Fruit fly (Drosophila melanogaster) whole organism, embryonic: ENCODE measurements around the gene Elp4.

Experiments
- B-H2 ChIP-seq: fragments of 200-800 bp; sonication (Bioruptor generic); optimal IDR thresholded peaks from 2 replicates; lab custom pipeline; 2018; ENCODE audit warnings: missing biosample characterization, mild to moderate bottlenecking, missing genetic modification characterization
- CG10959 ChIP-seq: fragments of 200-800 bp; sonication (Bioruptor generic); IDR thresholded peaks from 2 replicates; pipeline ENCODE4 v1.3.6; 2022; ENCODE audit warnings: missing biosample characterization, missing genetic modification characterization
- CG11093 ChIP-seq: fragments of 200-800 bp; sonication (Bioruptor generic); IDR thresholded peaks from 3 replicates; pipeline ENCODE4 v1.3.6; 2022; ENCODE audit warnings: missing biosample characterization, missing genetic modification characterization
- CG12299 ChIP-seq: fragments of 200-800 bp; sonication (Bioruptor generic); optimal IDR thresholded peaks from 2 replicates; lab custom pipeline; 2018; ENCODE audit warnings: missing biosample characterization, mild to moderate bottlenecking, missing genetic modification characterization
- CG12769 ChIP-seq: fragments of 200-800 bp; sonication (Bioruptor generic); optimal IDR thresholded peaks from 2 replicates; lab custom pipeline; 2019; ENCODE audit warnings: missing biosample characterization, mild to moderate bottlenecking, missing genetic modification characterization, moderate library complexity
- CG13287 ChIP-seq: fragments of 200-800 bp; sonication (Bioruptor generic); IDR thresholded peaks from 2 replicates; pipeline ENCODE4 v1.3.6; 2022; ENCODE audit warnings: missing biosample characterization, missing genetic modification characterization; ENCODE audit not compliant: partially characterized antibody
- CG15011 ChIP-seq: fragments of 200-800 bp; sonication (Bioruptor generic); optimal IDR thresholded peaks from 3 replicates; lab custom pipeline; 2018; ENCODE audit warnings: missing biosample characterization, mild to moderate bottlenecking, missing genetic modification characterization
- CG15514 ChIP-seq: fragments of 200-800 bp; sonication (Bioruptor generic); optimal IDR thresholded peaks from 3 replicates; lab custom pipeline; 2017; ENCODE audit warnings: missing biosample characterization, missing genetic modification characterization, mild to moderate bottlenecking, moderate library complexity, missing genetic modification reagents
- CG1647 ChIP-seq: fragments of 200-800 bp; sonication (Bioruptor generic); optimal IDR thresholded peaks from 3 replicates; lab custom pipeline; 2016; ENCODE audit warnings: missing biosample characterization, missing genetic modification characterization
- CG17568 ChIP-seq: fragments of 200-800 bp; sonication (Bioruptor generic); optimal IDR thresholded peaks from 2 replicates; lab custom pipeline; 2018; ENCODE audit warnings: missing biosample characterization, mild to moderate bottlenecking, missing genetic modification characterization, moderate library complexity
- CG30020 ChIP-seq: fragments of 200-800 bp; optimal IDR thresholded peaks from 2 replicates; lab custom pipeline; 2019; ENCODE audit warnings: missing biosample characterization, mild to moderate bottlenecking, missing genetic modification characterization, moderate library complexity
- CG30403 ChIP-seq: fragments of 200-800 bp; sonication (Bioruptor generic); optimal IDR thresholded peaks from 3 replicates; lab custom pipeline; 2016; ENCODE audit warnings: missing biosample characterization, missing genetic modification characterization
- CG30431 ChIP-seq: fragments of 200-800 bp; sonication (Bioruptor generic); optimal IDR thresholded peaks from 2 replicates; lab custom pipeline; 2017; ENCODE audit warnings: missing biosample characterization, missing genetic modification characterization
- CG4360 ChIP-seq: fragments of 200-800 bp; sonication (Bioruptor generic); IDR thresholded peaks from 2 replicates; pipeline ENCODE4 v1.3.6; 2022; ENCODE audit warnings: missing biosample characterization, missing genetic modification characterization
- CG4617 ChIP-seq: fragments of 200-800 bp; sonication (Bioruptor generic); optimal IDR thresholded peaks from 3 replicates; lab custom pipeline; 2016; ENCODE audit warnings: missing biosample characterization, missing genetic modification characterization, borderline replicate concordance
- CG5953 ChIP-seq: fragments of 200-800 bp; sonication (Bioruptor generic); IDR thresholded peaks from 2 replicates; pipeline ENCODE4 v1.3.6; 2022; ENCODE audit warnings: missing biosample characterization, missing genetic modification characterization
- CG6683 ChIP-seq: fragments of 200-800 bp; sonication (Bioruptor generic); optimal IDR thresholded peaks from 2 replicates; lab custom pipeline; 2017; ENCODE audit warnings: missing biosample characterization, mild to moderate bottlenecking, missing genetic modification characterization, missing genetic modification reagents
- CG6689 ChIP-seq: fragments of 200-800 bp; sonication (Bioruptor generic); IDR thresholded peaks from 2 replicates; pipeline ENCODE4 v1.3.6; 2022; ENCODE audit warnings: missing biosample characterization, missing genetic modification characterization
- CG7271 ChIP-seq: fragments of 200-800 bp; sonication (Bioruptor generic); optimal IDR thresholded peaks from 2 replicates; lab custom pipeline; 2018; ENCODE audit warnings: missing biosample characterization, mild to moderate bottlenecking, missing genetic modification characterization, moderate library complexity
- CG8478 ChIP-seq: fragments of >200 bp; optimal IDR thresholded peaks from 2 replicates; lab custom pipeline; 2018
- CG8765 ChIP-seq: fragments of 200-800 bp; sonication (Bioruptor generic); IDR thresholded peaks from 2 replicates; pipeline ENCODE4 v1.3.6; 2022; ENCODE audit warnings: missing biosample characterization, missing genetic modification characterization
- CG8944 ChIP-seq: fragments of 200-800 bp; sonication (Bioruptor generic); optimal IDR thresholded peaks from 3 replicates; lab custom pipeline; 2016; ENCODE audit warnings: missing biosample characterization, missing genetic modification characterization
- Dip3 ChIP-seq: fragments of 200-800 bp; sonication (Bioruptor generic); optimal IDR thresholded peaks from 3 replicates; lab custom pipeline; 2016; ENCODE audit warnings: missing biosample characterization, missing genetic modification characterization
- HLH54F ChIP-seq: fragments of 200-800 bp; sonication (Bioruptor generic); optimal IDR thresholded peaks from 3 replicates; lab custom pipeline; 2016; ENCODE audit warnings: missing biosample characterization, missing genetic modification characterization
- MESR4 ChIP-seq: fragments of 200-800 bp; sonication (Bioruptor generic); optimal IDR thresholded peaks from 2 replicates; lab custom pipeline; 2018; ENCODE audit warnings: missing biosample characterization, mild to moderate bottlenecking, missing genetic modification characterization, moderate library complexity
- Mes4 ChIP-seq: fragments of 200-800 bp; sonication (Bioruptor generic); optimal IDR thresholded peaks from 2 replicates; lab custom pipeline; 2016; ENCODE audit warnings: missing biosample characterization, missing genetic modification characterization
- NC2β ChIP-seq: fragments of 200-800 bp; sonication (Bioruptor generic); optimal IDR thresholded peaks from 2 replicates; lab custom pipeline; 2016; ENCODE audit warnings: missing biosample characterization, missing genetic modification characterization
- Oaz ChIP-seq: fragments of 200-800 bp; sonication (Bioruptor generic); IDR thresholded peaks from 2 replicates; pipeline ENCODE4 v1.3.6; 2022; ENCODE audit warnings: missing biosample characterization, missing genetic modification characterization
- Sry-β ChIP-seq: fragments of 200-800 bp; sonication (Bioruptor generic); optimal IDR thresholded peaks from 2 replicates; lab custom pipeline; 2018; ENCODE audit warnings: missing biosample characterization, mild to moderate bottlenecking, missing genetic modification characterization, moderate library complexity
- Xrp1 ChIP-seq: fragments of 200-800 bp; sonication (Bioruptor generic); IDR thresholded peaks from 2 replicates; pipeline ENCODE4 v1.3.6; 2022; ENCODE audit warnings: missing biosample characterization, missing genetic modification characterization
- ara ChIP-seq: fragments of 200-800 bp; sonication (Bioruptor generic); IDR thresholded peaks from 2 replicates; pipeline ENCODE4 v1.3.6; 2022; ENCODE audit warnings: missing biosample characterization, missing genetic modification characterization
- bsh ChIP-seq, 2 experiments: fragments of 200-800 bp; sonication (Bioruptor generic); optimal IDR thresholded peaks; 2 replicates each; lab custom pipeline; 2017 to 2018; ENCODE audit warnings: mild to moderate bottlenecking in 2 of 2, missing biosample characterization in 2 of 2, missing genetic modification characterization in 2 of 2, moderate library complexity in 1 of 2
- cas ChIP-seq: fragments of 200-800 bp; sonication (Bioruptor generic); IDR thresholded peaks from 2 replicates; pipeline ENCODE4 v1.3.6; 2022; ENCODE audit warnings: missing biosample characterization, missing genetic modification characterization
- dm ChIP-seq: fragments of 200-800 bp; sonication (Bioruptor generic); optimal IDR thresholded peaks from 3 replicates; lab custom pipeline; 2016; ENCODE audit warnings: missing biosample characterization, missing genetic modification characterization
- ftz-f1 ChIP-seq: fragments of 200-800 bp; sonication (Bioruptor generic); optimal IDR thresholded peaks from 2 replicates; lab custom pipeline; 2016; ENCODE audit warnings: missing biosample characterization, missing genetic modification characterization
- grau ChIP-seq: fragments of 200-800 bp; optimal IDR thresholded peaks from 3 replicates; lab custom pipeline; 2019; ENCODE audit warnings: missing biosample characterization, mild to moderate bottlenecking, missing genetic modification characterization, moderate library complexity
- her ChIP-seq: fragments of 200-800 bp; sonication (Bioruptor generic); optimal IDR thresholded peaks from 2 replicates; lab custom pipeline; 2016; ENCODE audit warnings: missing biosample characterization, missing genetic modification characterization
- jumu ChIP-seq: fragments of 200-800 bp; sonication (Bioruptor generic); optimal IDR thresholded peaks from 3 replicates; lab custom pipeline; 2016; ENCODE audit warnings: missing biosample characterization, missing genetic modification characterization
- kay ChIP-seq: fragments of 200-800 bp; sonication (Bioruptor generic); optimal IDR thresholded peaks from 2 replicates; lab custom pipeline; 2016; ENCODE audit warnings: missing biosample characterization, missing genetic modification characterization
- maf-S ChIP-seq: fragments of 200-800 bp; sonication (Bioruptor generic); optimal IDR thresholded peaks from 2 replicates; lab custom pipeline; 2016; ENCODE audit warnings: missing biosample characterization, missing genetic modification characterization
- oc ChIP-seq: fragments of 200-800 bp; sonication (Bioruptor generic); optimal IDR thresholded peaks from 2 replicates; lab custom pipeline; 2018; ENCODE audit warnings: missing biosample characterization, mild to moderate bottlenecking, missing genetic modification characterization, moderate library complexity
- sr ChIP-seq: fragments of 200-800 bp; sonication (Bioruptor generic); IDR thresholded peaks from 3 replicates; pipeline ENCODE4 v1.3.6; 2022; ENCODE audit warnings: missing biosample characterization, missing genetic modification characterization
- vnd ChIP-seq: fragments of 200-800 bp; sonication (Bioruptor generic); IDR thresholded peaks from 3 replicates; pipeline ENCODE4 v1.3.6; 2022; ENCODE audit warnings: missing biosample characterization, missing genetic modification characterization; ENCODE audit not compliant: partially characterized antibody
- wek ChIP-seq: fragments of 200-800 bp; sonication (Bioruptor generic); optimal IDR thresholded peaks from 3 replicates; lab custom pipeline; 2018; ENCODE audit warnings: missing biosample characterization, mild to moderate bottlenecking, missing genetic modification characterization, moderate library complexity
- z ChIP-seq: fragments of 200-800 bp; sonication (Bioruptor generic); IDR thresholded peaks from 3 replicates; pipeline ENCODE4 v1.3.6; 2022; ENCODE audit warnings: missing biosample characterization, missing genetic modification characterization
- zen2 ChIP-seq: fragments of 200-800 bp; sonication (Bioruptor generic); IDR thresholded peaks from 3 replicates; pipeline ENCODE4 v1.3.6; 2022; ENCODE audit warnings: missing biosample characterization, missing genetic modification characterization; ENCODE audit not compliant: partially characterized antibody

The Elp4 gene

DNA sequence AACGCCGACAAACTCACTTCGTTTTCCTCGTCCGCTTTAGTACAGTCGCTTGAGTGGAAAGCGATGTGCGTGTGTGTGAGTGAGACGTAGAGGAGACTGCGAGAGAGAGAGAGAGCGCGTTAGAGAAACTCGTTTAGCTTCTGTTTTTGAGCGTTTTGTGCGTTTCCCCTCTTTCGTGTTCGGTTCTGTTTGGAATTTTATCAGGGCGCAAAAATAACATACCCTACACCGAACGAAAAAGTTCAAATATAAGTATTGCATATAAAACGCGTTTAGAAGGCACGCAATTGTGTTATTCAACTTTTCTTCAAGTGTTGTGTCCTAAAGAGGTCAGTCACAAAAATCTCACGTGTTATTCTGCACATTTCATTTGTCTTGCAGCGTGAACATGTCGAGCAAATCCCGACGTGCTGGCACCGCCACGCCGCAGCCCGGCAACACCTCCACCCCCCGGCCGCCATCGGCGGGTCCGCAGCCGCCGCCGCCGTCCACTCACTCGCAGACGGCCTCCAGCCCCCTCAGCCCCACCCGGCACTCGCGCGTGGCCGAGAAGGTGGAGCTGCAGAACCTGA is 19.1 kb downstream of the Elp4 start (continued):
- peak; percentile 18 for TF ChIP-seq Mes4
- peak; percentile 46 for TF ChIP-seq CG6689
- peak; percentile 0 for TF ChIP-seq Dip3
- peak; percentile 63 for TF ChIP-seq grau (tag; lab: Kevin White, UChicago)
- no peak for TF ChIP-seq CG30020 (tag; lab: Kevin White, UChicago)
- 0 out of 2 replicates have a peak, but pooled peaks have one; percentile 36 for TF ChIP-seq CG5953
- TF ChIP-seq kay (GFP tag; lab: Kevin White, UChicago) = peak; percentile 11
- peak; percentile 61; the same call in 1 of the 2 replicates for TF ChIP-seq Xrp1 (GFP tag; lab: Robert Waterston, UW)
- TF ChIP-seq maf-S (GFP tag; lab: Kevin White, UChicago) = peak; percentile 7
- peak; percentile 36; the same call in 1 of the 2 replicates for TF ChIP-seq cas

DNA sequence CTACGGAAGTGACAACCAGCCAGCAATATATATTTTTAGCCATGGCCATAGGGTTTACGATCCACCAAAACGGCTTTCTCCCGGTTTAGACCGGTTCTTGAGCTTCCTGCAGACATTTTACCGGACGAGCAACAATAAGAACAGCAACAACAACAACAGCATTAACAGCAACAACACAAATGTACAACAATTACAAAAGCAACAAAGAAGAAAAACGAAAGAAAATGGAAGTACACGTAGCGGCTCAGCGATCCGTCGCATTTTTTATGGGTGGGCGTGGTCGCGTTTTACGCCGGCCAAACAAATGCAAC is 22.2 kb downstream of the Elp4 start:
- TF ChIP-seq sr (peak; percentile 58; the same call in 1 of the 3 replicates), CG30403 (GFP tag; lab: Kevin White, UChicago) (no peak), B-H2 (no peak), CG12769 (tag; lab: Kevin White, UChicago) (peak; percentile 5), Oaz (GFP tag; lab: Robert Waterston, UW) (0 out of 2 replicates have a peak, but pooled peaks have one; percentile 37), HLH54F (GFP tag; lab: Kevin White, UChicago) (peak; percentile 22), bsh (GFP tag; optimal IDR thresholded peaks at IDR 0.05; lab: Kevin White, UChicago) (peak in 1 of 2 experiments; percentile 52), CG4360 (GFP tag; lab: Robert Waterston, UW) (peak; percentile 85)

DNA sequence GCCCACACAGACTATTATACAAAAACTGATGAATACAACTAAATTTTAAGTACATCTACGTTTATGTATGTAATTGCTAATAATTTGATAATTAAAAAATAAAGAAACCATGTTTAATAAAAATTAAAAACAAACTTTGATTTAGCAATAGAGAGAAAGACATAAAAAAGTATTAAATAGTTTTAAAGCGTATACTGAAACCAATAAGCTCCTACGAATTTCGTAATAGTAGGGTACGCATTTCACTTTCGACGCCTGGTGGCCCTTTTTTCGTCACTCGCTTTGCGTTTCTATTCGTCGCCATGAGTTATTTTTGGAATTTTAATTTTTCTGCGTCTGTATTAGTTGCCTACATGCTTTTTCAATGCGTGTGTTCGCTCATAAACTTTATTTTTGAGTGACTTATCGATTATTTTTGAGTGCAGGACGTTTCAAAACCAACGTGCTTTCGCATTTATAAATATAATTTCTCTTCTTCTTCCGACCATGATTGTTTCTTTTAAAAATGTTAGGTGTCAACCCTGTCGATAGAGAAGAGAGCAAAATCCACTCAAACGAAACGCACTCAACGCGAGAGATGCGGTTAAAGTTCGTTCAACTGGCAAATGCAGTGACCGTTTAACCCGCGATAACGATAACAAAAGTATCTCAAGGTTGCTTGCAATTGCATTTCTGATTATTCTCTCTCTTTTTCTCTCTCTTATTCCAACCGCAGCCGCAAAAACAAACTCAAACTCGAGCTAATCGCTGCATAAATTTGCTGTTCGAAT is 22.8 kb downstream of the Elp4 start, which contains the start of gene Oscillin:
Oscillin (plus strand) TSS at position 569 of the 770 bp plus-strand sequence.
- TF ChIP-seq cas (peak; percentile 36; the same call in 1 of the 2 replicates), Sry-β (GFP tag; lab: Kevin White, UChicago) (no peak), vnd (GFP tag; lab: Robert Waterston, UW) (peak; percentile 51; the same call in 2 of the 3 replicates), CG8944 (no peak), CG15011 (GFP tag; lab: Kevin White, UChicago) (peak; percentile 66), jumu (GFP tag; lab: Kevin White, UChicago) (no peak), oc (tag; lab: Kevin White, UChicago) (peak; percentile 87), Dip3 (no peak), CG8765 (GFP tag; lab: Robert Waterston, UW) (no peak), dm (GFP tag; lab: Kevin White, UChicago) (peak; percentile 42), CG13287 (GFP tag; lab: Robert Waterston, UW) (peak; percentile 59), z (peak; percentile 98), ara (GFP tag; lab: Robert Waterston, UW) (peak; percentile 87), CG1647 (GFP tag; lab: Kevin White, UChicago) (peak; percentile 43), CG6683 (GFP tag; lab: Kevin White, UChicago) (peak; percentile 74), CG10959 (GFP tag; lab: Robert Waterston, UW) (peak; percentile 24; the same call in 1 of the 2 replicates), CG15514 (GFP tag; lab: Kevin White, UChicago) (peak; percentile 61), wek (no peak), CG12299 (tag; lab: Kevin White, UChicago) (peak; percentile 66), MESR4 (peak; percentile 13), ftz-f1 (no peak), NC2β (GFP tag; lab: Kevin White, UChicago) (no peak), CG7271 (peak; percentile 35), zen2 (peak; percentile 89), CG8478 (lab: Kevin White, UChicago) (no peak), CG11093 (GFP tag; lab: Robert Waterston, UW) (0 out of 3 replicates have a peak, but pooled peaks have one; percentile 69), her (GFP tag; lab: Kevin White, UChicago) (no peak), CG30431 (GFP tag; lab: Kevin White, UChicago) (peak; percentile 45), CG17568 (GFP tag; lab: Kevin White, UChicago) (no peak), CG4617 (GFP tag; lab: Kevin White, UChicago) (no peak)
